Worm (Caenorhabditis elegans) whole organism, L2 larva: Measurements from ENCODE around the gene ZK666.14.

Experiments
- C34F6.9 ChIP-seq: fragments of 150-350 bp; optimal IDR thresholded peaks from 2 replicates; lab custom pipeline; 2014; ENCODE audit warnings: missing biosample characterization, missing genetic modification characterization
- F13H6.1 ChIP-seq: sonication (generic microtip); optimal IDR thresholded peaks from 2 replicates; lab custom pipeline; 2016; ENCODE audit warnings: missing genetic modification characterization, missing compliant biosample characterization
- R02D3.7 ChIP-seq: fragments of 150-350 bp; optimal IDR thresholded peaks from 2 replicates; lab custom pipeline; 2014; ENCODE audit warnings: missing biosample characterization, missing genetic modification characterization
- alr-1 ChIP-seq: fragments of 150-350 bp; optimal IDR thresholded peaks from 2 replicates; lab custom pipeline; 2014; ENCODE audit warnings: missing biosample characterization, missing genetic modification characterization
- aly-2 ChIP-seq: fragments of 150-350 bp; optimal IDR thresholded peaks from 2 replicates; lab custom pipeline; 2014; ENCODE audit warnings: missing biosample characterization, missing genetic modification characterization
- ama-1 ChIP-seq: fragments of 150-350 bp; optimal IDR thresholded peaks from 2 replicates; lab custom pipeline; 2018; ENCODE audit warnings: inconsistent platforms
- blmp-1 ChIP-seq: sonication (generic microtip); optimal IDR thresholded peaks from 2 replicates; lab custom pipeline; 2017; ENCODE audit warnings: missing genetic modification characterization, mild to moderate bottlenecking, missing compliant biosample characterization, antibody characterized with exemption, moderate library complexity; ENCODE audit not compliant: insufficient read depth
- ceh-16 ChIP-seq: fragments of 150-350 bp; optimal IDR thresholded peaks from 2 replicates; lab custom pipeline; 2014; ENCODE audit warnings: missing biosample characterization, missing genetic modification characterization
- ceh-82 ChIP-seq: fragments of 150-350 bp; optimal IDR thresholded peaks from 2 replicates; lab custom pipeline; 2014; ENCODE audit warnings: missing biosample characterization, missing genetic modification characterization
- dmd-4 ChIP-seq: sonication (generic microtip); optimal IDR thresholded peaks from 2 replicates; lab custom pipeline; 2017; ENCODE audit warnings: missing biosample characterization, missing genetic modification characterization
- egl-27 ChIP-seq: sonication (generic microtip); optimal IDR thresholded peaks from 3 replicates; lab custom pipeline; 2017; ENCODE audit warnings: missing biosample characterization, missing genetic modification reagents, missing genetic modification characterization
- elt-1 ChIP-seq: fragments of 150-350 bp; optimal IDR thresholded peaks from 2 replicates; lab custom pipeline; 2014; ENCODE audit warnings: missing biosample characterization, missing genetic modification characterization
- elt-3 ChIP-seq: sonication (generic microtip); optimal IDR thresholded peaks from 2 replicates; lab custom pipeline; 2017; ENCODE audit warnings: missing biosample characterization, missing genetic modification characterization
- fos-1 ChIP-seq: fragments of 150-350 bp; optimal IDR thresholded peaks from 2 replicates; lab custom pipeline; 2014; ENCODE audit warnings: missing biosample characterization, missing genetic modification characterization
- gmeb-1 ChIP-seq: fragments of 150-350 bp; optimal IDR thresholded peaks from 2 replicates; lab custom pipeline; 2014; ENCODE audit warnings: missing biosample characterization, missing genetic modification characterization
- lin-11 ChIP-seq: fragments of 150-350 bp; sonication (generic microtip); optimal IDR thresholded peaks from 2 replicates; lab custom pipeline; 2014; ENCODE audit warnings: missing biosample characterization, missing genetic modification characterization, inconsistent platforms, mixed read lengths
- lin-13 ChIP-seq: fragments of 150-350 bp; optimal IDR thresholded peaks from 2 replicates; lab custom pipeline; 2014; ENCODE audit warnings: missing biosample characterization, missing genetic modification reagents, missing genetic modification characterization
- lin-39 ChIP-seq: fragments of 150-350 bp; optimal IDR thresholded peaks from 2 replicates; lab custom pipeline; 2014; ENCODE audit warnings: missing biosample characterization, missing genetic modification reagents, missing genetic modification characterization
- lsy-2 ChIP-seq, 2 experiments: fragments of 150-350 bp in 1 of 2; sonication (generic microtip) in 1 of 2; optimal IDR thresholded peaks; 2 replicates each; lab custom pipeline; 2014 to 2017; ENCODE audit warnings: missing biosample characterization in 2 of 2, missing genetic modification characterization in 2 of 2
- mab-5 ChIP-seq: fragments of 150-350 bp; optimal IDR thresholded peaks from 2 replicates; lab custom pipeline; 2014; ENCODE audit warnings: missing biosample characterization, missing genetic modification characterization
- mdl-1 ChIP-seq, 2 experiments: fragments of 150-350 bp in 1 of 2; sonication (generic microtip) in 1 of 2; optimal IDR thresholded peaks; 2 replicates each; lab custom pipeline; 2017; ENCODE audit warnings: missing biosample characterization in 2 of 2, missing genetic modification characterization in 2 of 2
- nhr-10 ChIP-seq: sonication (generic microtip); optimal IDR thresholded peaks from 2 replicates; lab custom pipeline; 2017; ENCODE audit warnings: missing biosample characterization, missing genetic modification characterization
- nhr-11 ChIP-seq: fragments of 150-350 bp; optimal IDR thresholded peaks from 2 replicates; lab custom pipeline; 2014; ENCODE audit warnings: missing biosample characterization, missing genetic modification characterization
- nhr-12 ChIP-seq: fragments of 150-350 bp; optimal IDR thresholded peaks from 2 replicates; lab custom pipeline; 2014; ENCODE audit warnings: missing biosample characterization, missing genetic modification characterization
- nhr-129 ChIP-seq: fragments of 150-350 bp; optimal IDR thresholded peaks from 2 replicates; lab custom pipeline; 2014; ENCODE audit warnings: missing biosample characterization, missing genetic modification characterization
- nhr-21 ChIP-seq: fragments of 150-350 bp; optimal IDR thresholded peaks from 2 replicates; lab custom pipeline; 2014; ENCODE audit warnings: missing biosample characterization, missing genetic modification characterization
- nhr-23 ChIP-seq: fragments of 150-350 bp; optimal IDR thresholded peaks from 2 replicates; lab custom pipeline; 2014; ENCODE audit warnings: missing biosample characterization, missing genetic modification reagents, missing genetic modification characterization
- nhr-237 ChIP-seq: fragments of 150-350 bp; optimal IDR thresholded peaks from 2 replicates; lab custom pipeline; 2014; ENCODE audit warnings: missing biosample characterization, missing genetic modification characterization
- nhr-25 ChIP-seq: fragments of 150-350 bp; sonication (generic microtip); optimal IDR thresholded peaks from 3 replicates; lab custom pipeline; 2014; ENCODE audit warnings: missing biosample characterization, missing genetic modification characterization
- peb-1 ChIP-seq: fragments of 150-350 bp; optimal IDR thresholded peaks from 2 replicates; lab custom pipeline; 2014; ENCODE audit warnings: missing biosample characterization, missing genetic modification characterization
- sem-4 ChIP-seq: fragments of 150-350 bp; optimal IDR thresholded peaks from 2 replicates; lab custom pipeline; 2014; ENCODE audit warnings: missing biosample characterization, missing genetic modification reagents, missing genetic modification characterization
- sma-3 ChIP-seq: sonication (generic microtip); optimal IDR thresholded peaks from 2 replicates; lab custom pipeline; 2016; ENCODE audit warnings: missing genetic modification reagents, missing genetic modification characterization, missing compliant biosample characterization
- sma-9 ChIP-seq, 2 experiments: fragments of 150-350 bp in 1 of 2; sonication (generic microtip) in 1 of 2; optimal IDR thresholded peaks; 2 replicates each; lab custom pipeline; 2014 to 2016; ENCODE audit warnings: missing genetic modification characterization in 2 of 2, mild to moderate bottlenecking in 1 of 2, missing biosample characterization in 1 of 2, missing compliant biosample characterization in 1 of 2, missing genetic modification reagents in 1 of 2, moderate library complexity in 1 of 2
- snpc-4 ChIP-seq: fragments of 150-350 bp; optimal IDR thresholded peaks from 2 replicates; lab custom pipeline; 2014; ENCODE audit warnings: missing biosample characterization, missing genetic modification characterization
- unc-55 ChIP-seq: fragments of 150-350 bp; sonication (generic microtip); optimal IDR thresholded peaks from 3 replicates; lab custom pipeline; 2014; ENCODE audit warnings: missing biosample characterization, missing genetic modification reagents, missing genetic modification characterization
- zag-1 ChIP-seq: fragments of 150-350 bp; optimal IDR thresholded peaks from 2 replicates; lab custom pipeline; 2014; ENCODE audit warnings: missing biosample characterization, missing genetic modification characterization
- ztf-4 ChIP-seq: fragments of 150-350 bp; optimal IDR thresholded peaks from 2 replicates; lab custom pipeline; 2014; ENCODE audit warnings: missing biosample characterization, missing genetic modification characterization

Gene ZK666.14

ce11 chrII:10494467-10494866 lies at the start of gene ZK666.14:
ZK666.14 (plus strand) TSS chrII:10494767.
- TF ChIP-seq F13H6.1 (tag; lab: Kevin White, UChicago), result no peak
- no peak for TF ChIP-seq lin-39 (tag; lab: Kevin White, UChicago)
- no peak for TF ChIP-seq lin-11 (tag; lab: Kevin White, UChicago)
- no peak for TF ChIP-seq ztf-4 (tag; lab: Kevin White, UChicago)
- no peak for TF ChIP-seq elt-1 (tag; lab: Kevin White, UChicago)
- no peak for TF ChIP-seq nhr-10 (tag; lab: Kevin White, UChicago)
- no peak for TF ChIP-seq snpc-4
- TF ChIP-seq peb-1 (tag; lab: Kevin White, UChicago), result no peak
- no peak for TF ChIP-seq alr-1 (tag; lab: Kevin White, UChicago)
- no peak for TF ChIP-seq nhr-21 (tag; lab: Kevin White, UChicago)
- TF ChIP-seq nhr-23, result no peak
- TF ChIP-seq sem-4 (tag; lab: Kevin White, UChicago), result no peak
- no peak for TF ChIP-seq ceh-82 (tag; lab: Kevin White, UChicago)
- no peak for TF ChIP-seq elt-3 (tag; lab: Kevin White, UChicago)
- no peak for TF ChIP-seq nhr-237
- no peak for TF ChIP-seq aly-2 (tag; lab: Kevin White, UChicago)
- TF ChIP-seq unc-55 (GFP tag; lab: Kevin White, UChicago), result no peak
- TF ChIP-seq zag-1 (tag; lab: Kevin White, UChicago), result no peak
- TF ChIP-seq, all 48 proteins: peak for 0

- TF ChIP-seq sma-9 (GFP tag; optimal IDR thresholded peaks at IDR 0.05; lab: Kevin White, UChicago) (peak; percentile 34), sma-9 (tag; optimal IDR thresholded peaks at IDR 0.05; lab: Kevin White, UChicago) (no peak), ceh-16 (tag; lab: Kevin White, UChicago) (no peak), lsy-2 (tag; optimal IDR thresholded peaks at IDR 0.05; lab: Kevin White, UChicago) (peak in 1 of 2 experiments; percentile 74), dmd-4 (tag; lab: Kevin White, UChicago) (no peak), F13H6.1 (tag; lab: Kevin White, UChicago) (peak; percentile 16), nhr-129 (tag; lab: Kevin White, UChicago) (peak; percentile 22), lin-13 (GFP tag; lab: Kevin White, UChicago) (no peak), mab-5 (tag; lab: Kevin White, UChicago) (no peak), ceh-82 (tag; lab: Kevin White, UChicago) (no peak)
- TF ChIP-seq, all 48 proteins: peak for 4
Measured at ce11 chrII:10444971-10445707, 49.4 kb upstream of the ZK666.14 start.

DNA sequence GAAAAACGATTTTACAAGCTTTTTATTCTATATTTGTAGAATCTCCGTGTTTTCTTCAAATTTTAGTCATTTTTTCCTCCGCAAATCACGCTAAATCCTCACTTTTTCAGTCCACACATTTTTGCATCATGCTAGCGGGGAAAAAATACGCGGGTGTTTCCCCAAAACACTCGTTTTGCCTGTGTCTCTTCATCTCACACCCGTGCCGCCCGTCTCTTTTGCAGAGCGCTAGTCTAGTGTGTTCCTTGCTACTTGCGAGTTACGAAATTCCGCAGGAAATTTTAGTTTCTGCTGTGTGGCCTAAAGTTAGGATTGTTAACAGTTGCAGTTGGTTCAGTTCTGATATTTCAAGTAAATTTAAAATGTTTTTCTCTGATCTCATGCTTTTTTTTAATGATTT lies 48.8 kb upstream of the ZK666.14 start:
- TF ChIP-seq lin-11 (tag; lab: Kevin White, UChicago), result peak; percentile 17
- peak; percentile 97 for TF ChIP-seq nhr-129 (tag; lab: Kevin White, UChicago)
- no peak for TF ChIP-seq egl-27 (tag; lab: Kevin White, UChicago)
- TF ChIP-seq fos-1 (tag; lab: Kevin White, UChicago), result peak; percentile 56
- no peak for TF ChIP-seq alr-1 (tag; lab: Kevin White, UChicago)
- no peak for TF ChIP-seq nhr-21 (tag; lab: Kevin White, UChicago)
- peak in 1 of 2 experiments; percentile 7 for TF ChIP-seq lsy-2 (tag; optimal IDR thresholded peaks at IDR 0.05; lab: Kevin White, UChicago)
- no peak for TF ChIP-seq blmp-1 (tag; lab: Kevin White, UChicago)
- TF ChIP-seq nhr-237, result no peak
- no peak for TF ChIP-seq nhr-25 (tag; lab: Kevin White, UChicago)
- TF ChIP-seq ceh-16 (tag; lab: Kevin White, UChicago), result no peak
- TF ChIP-seq ceh-82 (tag; lab: Kevin White, UChicago), result no peak
- peak; percentile 22 for TF ChIP-seq C34F6.9 (tag; lab: Kevin White, UChicago)
- TF ChIP-seq sma-3 (GFP tag; lab: Kevin White, UChicago), result no peak
- TF ChIP-seq R02D3.7 (tag; lab: Kevin White, UChicago), result no peak
- TF ChIP-seq nhr-12 (tag; lab: Kevin White, UChicago), result no peak
- no peak for TF ChIP-seq F13H6.1 (tag; lab: Kevin White, UChicago)
- TF ChIP-seq nhr-11 (tag; lab: Kevin White, UChicago), result peak; percentile 63
- TF ChIP-seq sem-4 (tag; lab: Kevin White, UChicago), result no peak
- TF ChIP-seq ama-1, result peak; percentile 43
- peak; percentile 32 for TF ChIP-seq unc-55 (GFP tag; lab: Kevin White, UChicago)
- TF ChIP-seq mdl-1 (tag; optimal IDR thresholded peaks at IDR 0.05; lab: Kevin White, UChicago), result peak; percentile 15 to 23
- no peak for TF ChIP-seq nhr-23
- no peak for TF ChIP-seq aly-2 (tag; lab: Kevin White, UChicago)
- peak; percentile 83 for TF ChIP-seq sma-9 (GFP tag; optimal IDR thresholded peaks at IDR 0.05; lab: Kevin White, UChicago)
- no peak for TF ChIP-seq sma-9 (tag; optimal IDR thresholded peaks at IDR 0.05; lab: Kevin White, UChicago)
- TF ChIP-seq gmeb-1, result peak; percentile 7
